Fruit fly (Drosophila melanogaster) S2 (cell line): ENCODE data around the gene mib1.

Experiments
- CG8478 ChIP-seq: fragments of >200 bp; optimal IDR thresholded peaks from 2 replicates; lab custom pipeline; 2018
- CTCF ChIP-seq, 2 experiments: fragments of >200 bp; optimal IDR thresholded peaks; 2 replicates each; lab custom pipeline; 2018

DNA sequence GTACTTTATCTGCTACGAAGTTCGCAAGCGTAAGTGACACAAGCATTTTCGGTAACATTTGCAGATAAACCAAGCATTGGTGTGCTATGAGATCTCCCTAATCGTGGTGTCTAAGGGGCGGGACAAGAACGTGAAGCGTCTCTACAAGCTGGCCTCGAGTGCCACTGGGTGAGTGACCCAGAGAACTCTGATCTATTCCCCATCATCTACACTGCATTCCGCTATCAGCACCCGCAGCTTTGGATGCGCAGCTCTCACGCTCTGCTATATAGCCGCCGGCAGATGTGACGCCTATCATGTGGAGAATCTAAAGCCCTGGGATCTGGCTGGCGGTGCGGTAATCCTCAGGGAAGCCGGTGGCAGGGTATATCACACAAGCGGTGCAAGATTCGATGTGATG is 32.4 kb downstream of the mib1 start:
- TF ChIP-seq CG8478 (lab: Kevin White, UChicago) (no peak), CTCF (optimal IDR thresholded peaks at IDR 0.05; lab: Kevin White, UChicago) (no peak)
